Worm (Caenorhabditis elegans) whole organism, young adult: Measurements from ENCODE around the gene nmur-2.

Source experiments
- C17E4.6 ChIP-seq: fragments of 200-800 bp; sonication (Bioruptor generic); IDR thresholded peaks from 2 replicates; pipeline ENCODE4 v1.3.6; 2022; ENCODE audit warnings: missing genetic modification reagents, missing genetic modification characterization, missing compliant biosample characterization
- F37B4.10 ChIP-seq: fragments of 200-800 bp; sonication (Bioruptor generic); IDR thresholded peaks from 2 replicates; pipeline ENCODE4 v1.3.6; 2022; ENCODE audit warnings: missing genetic modification characterization, missing compliant biosample characterization
- athp-1 ChIP-seq: sonication (generic microtip); optimal IDR thresholded peaks from 2 replicates; lab custom pipeline; 2017; ENCODE audit warnings: mild to moderate bottlenecking, missing genetic modification characterization, missing compliant biosample characterization
- ets-4 ChIP-seq: fragments of 200-800 bp; sonication (Bioruptor generic); optimal IDR thresholded peaks from 2 replicates; lab custom pipeline; 2018; ENCODE audit warnings: mild to moderate bottlenecking, missing genetic modification characterization, missing compliant biosample characterization
- lag-1 ChIP-seq: fragments of 200-800 bp; sonication (Bioruptor generic); IDR thresholded peaks from 2 replicates; pipeline ENCODE4 v1.3.6; 2022; ENCODE audit warnings: missing genetic modification reagents, missing genetic modification characterization, missing compliant biosample characterization
- lin-26 ChIP-seq: fragments of 200-800 bp; sonication (Bioruptor generic); IDR thresholded peaks from 2 replicates; pipeline ENCODE4 v1.3.6; 2022; ENCODE audit warnings: missing genetic modification reagents, missing genetic modification characterization, missing compliant biosample characterization
- lin-40 ChIP-seq: sonication (generic microtip); optimal IDR thresholded peaks from 2 replicates; lab custom pipeline; 2016; ENCODE audit warnings: missing genetic modification characterization, mild to moderate bottlenecking, missing compliant biosample characterization, missing genotype, missing genetic modification reagents
- madf-3 ChIP-seq: fragments of 200-800 bp; sonication (Bioruptor generic); IDR thresholded peaks from 2 replicates; pipeline ENCODE4 v1.3.6; 2022; ENCODE audit warnings: missing genetic modification reagents, missing genetic modification characterization, missing compliant biosample characterization
- mcd-1 ChIP-seq: fragments of 200-800 bp; sonication (Bioruptor generic); IDR thresholded peaks from 2 replicates; pipeline ENCODE4 v1.3.6; 2022; ENCODE audit warnings: missing genetic modification reagents, missing genetic modification characterization, missing compliant biosample characterization
- nhr-179 ChIP-seq: sonication (generic microtip); optimal IDR thresholded peaks from 2 replicates; lab custom pipeline; 2016; ENCODE audit warnings: mild to moderate bottlenecking, missing genetic modification characterization, missing compliant biosample characterization
- snpc-3.4 ChIP-seq: sonication (generic microtip); optimal IDR thresholded peaks from 2 replicates; lab custom pipeline; 2017; ENCODE audit warnings: missing genetic modification characterization, mild to moderate bottlenecking, missing compliant biosample characterization, antibody characterized with exemption, moderate library complexity, missing genotype, missing genetic modification reagents
- snpc-4 ChIP-seq, 5 experiments: fragments of 150-350 bp in 1 of 5; sonication (generic microtip) in 4 of 5; optimal IDR thresholded peaks; 2 replicates each; lab custom pipeline; 2014 to 2018; ENCODE audit warnings: missing genetic modification characterization in 5 of 5, missing biosample characterization in 3 of 5, antibody characterized with exemption in 2 of 5, mild to moderate bottlenecking in 2 of 5, missing compliant biosample characterization in 2 of 5, missing genotype in 2 of 5, moderate library complexity in 2 of 5, missing genetic modification reagents in 1 of 5
- tbx-9 ChIP-seq: sonication (generic microtip); optimal IDR thresholded peaks from 2 replicates; lab custom pipeline; 2016; ENCODE audit warnings: borderline replicate concordance, missing genetic modification characterization, inconsistent platforms, missing compliant biosample characterization

- no peak for TF ChIP-seq C17E4.6 (GFP tag; lab: Robert Waterston, UW)
- no peak for TF ChIP-seq snpc-4 (GFP tag; optimal IDR thresholded peaks at IDR 0.05; lab: Kevin White, UChicago)
- no peak for TF ChIP-seq snpc-4 (tag; optimal IDR thresholded peaks at IDR 0.05; lab: Kevin White, UChicago)
- TF ChIP-seq lin-26 (GFP tag; lab: Robert Waterston, UW) = no peak
- TF ChIP-seq snpc-3.4 (tag; lab: Kevin White, UChicago) = no peak
- TF ChIP-seq lin-40 (tag; lab: Kevin White, UChicago) = no peak
- TF ChIP-seq nhr-179 (tag; lab: Kevin White, UChicago) = no peak
- TF ChIP-seq mcd-1 = no peak
- TF ChIP-seq athp-1 = no peak
- TF ChIP-seq lag-1 (GFP tag; lab: Robert Waterston, UW) = no peak
- TF ChIP-seq F37B4.10 (GFP tag; lab: Robert Waterston, UW) = no peak
- no peak for TF ChIP-seq ets-4
- TF ChIP-seq madf-3 = no peak
- TF ChIP-seq tbx-9 (tag; lab: Kevin White, UChicago) = no peak
Observed at ce11 chrII:107703-108102, 17.1 kb downstream of the nmur-2 start.
